In genomic region chrIII:7553693-7554226, ce11 we compare ENCODE assay signal across 4 worm cellular contexts.
TF ChIP-seq lines count a peak whose summit lies in the region.

No protein-coding gene starts in this region.

TF ChIP-seq in whole organism, L1 larva, 84 proteins besides CTCF, POLR2A, EP300 and RAD21:
- TF ChIP-seq snu-23 (GFP tag; optimal IDR thresholded peaks at IDR 0.05; lab: Kevin White, UChicago) (no peak), blmp-1 (tag; optimal IDR thresholded peaks at IDR 0.05; lab: Kevin White, UChicago) (peak; percentile 6), nhr-71 (tag; optimal IDR thresholded peaks at IDR 0.05; lab: Kevin White, UChicago) (peak; percentile 18), lsy-2 (tag; optimal IDR thresholded peaks at IDR 0.05; lab: Kevin White, UChicago) (peak in 1 of 2 experiments; percentile 3), mep-1 (tag; optimal IDR thresholded peaks at IDR 0.05; lab: Kevin White, UChicago) (peak; percentile 44), rnt-1 (tag; optimal IDR thresholded peaks at IDR 0.05; lab: Kevin White, UChicago) (peak; percentile 28), ztf-4 (tag; optimal IDR thresholded peaks at IDR 0.05; lab: Kevin White, UChicago) (no peak), nhr-90 (tag; optimal IDR thresholded peaks at IDR 0.05; lab: Kevin White, UChicago; ENCODE audit: poor library complexity) (no peak), elt-2 (tag; optimal IDR thresholded peaks at IDR 0.05; lab: Kevin White, UChicago) (no peak), hlh-4 (tag; optimal IDR thresholded peaks at IDR 0.05; lab: Kevin White, UChicago) (no peak), C04F5.9 (tag; optimal IDR thresholded peaks at IDR 0.05; lab: Kevin White, UChicago) (no peak), nhr-85 (tag; lab: Kevin White, UChicago) (peak; percentile 55), lin-14 (GFP tag; optimal IDR thresholded peaks at IDR 0.05; lab: Kevin White, UChicago) (peak; percentile 4)

TF ChIP-seq in whole organism, L4 larva, 104 proteins besides CTCF, POLR2A, EP300 and RAD21:
- TF ChIP-seq unc-62 (GFP tag; optimal IDR thresholded peaks at IDR 0.05 in 1 of 2; lab: Kevin White, UChicago): peak in 1 of 2 experiments; percentile 92
- no peak for TF ChIP-seq unc-62 (tag; optimal IDR thresholded peaks at IDR 0.05; lab: Kevin White, UChicago)
- TF ChIP-seq unc-39 (tag; optimal IDR thresholded peaks at IDR 0.05; lab: Kevin White, UChicago): no peak
- TF ChIP-seq aha-1 (tag; lab: Kevin White, UChicago): peak; percentile 36

TF ChIP-seq in whole organism, late embryonic, 69 proteins besides CTCF, POLR2A, EP300 and RAD21:
- TF ChIP-seq unc-55 (GFP tag; optimal IDR thresholded peaks at IDR 0.05; lab: Kevin White, UChicago): peak; percentile 22
- no peak for TF ChIP-seq madf-2 (tag; optimal IDR thresholded peaks at IDR 0.05; lab: Kevin White, UChicago)

TF ChIP-seq in whole organism, mixed stage, embryonic, 35 proteins besides CTCF, POLR2A, EP300 and RAD21:
- TF ChIP-seq zip-8 (tag; optimal IDR thresholded peaks at IDR 0.05; lab: Kevin White, UChicago) (no peak), unc-62 (GFP tag; optimal IDR thresholded peaks at IDR 0.05; lab: Kevin White, UChicago) (peak; percentile 66), nhr-2 (tag; optimal IDR thresholded peaks at IDR 0.05; lab: Kevin White, UChicago) (peak; percentile 19), tbx-8 (GFP tag; optimal IDR thresholded peaks at IDR 0.05; lab: Kevin White, UChicago) (no peak)

Comparison
In these comparisons a context has a peak if more than half of its experiments do, and no peak if none do; other contexts are left out.
1. Of the 29 proteins assayed by ChIP-seq in both whole organism, L4 larva and whole organism, L1 larva: peak only in whole organism, L4 larva: aha-1; only in whole organism, L1 larva: mep-1; in both: none; in neither: 25; mixed calls (peak in some experiments, not most) for 2.